Worm (Caenorhabditis elegans) whole organism, L1 larva: ENCODE measurements around the gene F47B8.3.

Source experiments
- C16A3.4 ChIP-seq: fragments of 150-350 bp; optimal IDR thresholded peaks from 2 replicates; lab custom pipeline; 2014; ENCODE audit warnings: missing biosample characterization, missing genetic modification characterization
- aha-1 ChIP-seq: fragments of 150-350 bp; optimal IDR thresholded peaks from 2 replicates; lab custom pipeline; 2014; ENCODE audit warnings: missing biosample characterization, missing genetic modification characterization
- aly-2 ChIP-seq: fragments of 150-350 bp; optimal IDR thresholded peaks from 2 replicates; lab custom pipeline; 2014; ENCODE audit warnings: missing biosample characterization, missing genetic modification characterization
- ama-1 ChIP-seq: fragments of 150-350 bp; optimal IDR thresholded peaks from 2 replicates; lab custom pipeline; 2014
- ceh-63 ChIP-seq: fragments of 200-800 bp; sonication (Bioruptor generic); optimal IDR thresholded peaks from 2 replicates; lab custom pipeline; 2018; ENCODE audit warnings: mild to moderate bottlenecking, missing genetic modification characterization, missing compliant biosample characterization
- ceh-8 ChIP-seq: fragments of 200-800 bp; sonication (Bioruptor generic); optimal IDR thresholded peaks from 2 replicates; lab custom pipeline; 2018; ENCODE audit warnings: mild to moderate bottlenecking, missing genetic modification characterization, moderate library complexity, missing compliant biosample characterization
- ceh-82 ChIP-seq, 3 experiments: fragments of 150-350 bp in 1 of 3; sonication (generic microtip) in 2 of 3; optimal IDR thresholded peaks; 2 replicates each; lab custom pipeline; 2014 to 2017; ENCODE audit warnings: missing biosample characterization in 3 of 3, missing genetic modification characterization in 3 of 3
- ceh-90 ChIP-seq: sonication (generic microtip); optimal IDR thresholded peaks from 2 replicates; lab custom pipeline; 2016; ENCODE audit warnings: missing genetic modification characterization, missing compliant biosample characterization
- dpl-1 ChIP-seq, 3 experiments: fragments of 150-350 bp in 2 of 3; sonication (generic microtip) in 1 of 3; optimal IDR thresholded peaks; 2 replicates each; lab custom pipeline; 2014 to 2017; ENCODE audit warnings: missing biosample characterization in 3 of 3, missing genetic modification characterization in 3 of 3, missing genetic modification reagents in 3 of 3
- dsc-1 ChIP-seq: sonication (generic microtip); optimal IDR thresholded peaks from 2 replicates; lab custom pipeline; 2016; ENCODE audit warnings: mild to moderate bottlenecking, missing genetic modification characterization, missing compliant biosample characterization
- efl-1 ChIP-seq, 4 experiments: fragments of 150-350 bp; optimal IDR thresholded peaks in 3 of 4; peaks in 1 of 4; 1 replicate in 1 of 4; 2 replicates in 3 of 4; lab custom pipeline; 2014; ENCODE audit warnings: missing biosample characterization in 2 of 4, missing genetic modification characterization in 2 of 4, missing genetic modification reagents in 2 of 4
- egl-27 ChIP-seq, 2 experiments: fragments of 150-350 bp in 1 of 2; sonication (generic microtip); optimal IDR thresholded peaks; 3 replicates each; lab custom pipeline; 2017 to 2018; ENCODE audit warnings: missing biosample characterization in 2 of 2, missing genetic modification characterization in 2 of 2, missing genetic modification reagents in 2 of 2
- elt-3 ChIP-seq, 6 experiments: fragments of 150-350 bp in 1 of 6; sonication (generic microtip); optimal IDR thresholded peaks; 2 replicates each; lab custom pipeline; 2017 to 2018; ENCODE audit warnings: missing biosample characterization in 6 of 6, missing genetic modification characterization in 6 of 6, inconsistent platforms in 1 of 6
- ets-5 ChIP-seq: fragments of 200-800 bp; sonication (Bioruptor generic); IDR thresholded peaks from 2 replicates; pipeline ENCODE4 v1.3.6; 2022; ENCODE audit warnings: missing genetic modification characterization, missing compliant biosample characterization
- fkh-10 ChIP-seq: sonication (generic microtip); optimal IDR thresholded peaks from 2 replicates; lab custom pipeline; 2017; ENCODE audit warnings: missing biosample characterization, missing genetic modification reagents, missing genetic modification characterization
- fkh-8 ChIP-seq: sonication (generic microtip); optimal IDR thresholded peaks from 2 replicates; lab custom pipeline; 2016; ENCODE audit warnings: mild to moderate bottlenecking, missing genetic modification characterization, missing compliant biosample characterization
- fos-1 ChIP-seq: fragments of 150-350 bp; optimal IDR thresholded peaks from 2 replicates; lab custom pipeline; 2014; ENCODE audit warnings: missing biosample characterization, missing genetic modification characterization
- hlh-17 ChIP-seq: fragments of 200-800 bp; sonication (Bioruptor generic); optimal IDR thresholded peaks from 2 replicates; lab custom pipeline; 2018; ENCODE audit warnings: missing genetic modification characterization, mild to moderate bottlenecking, missing compliant biosample characterization, moderate library complexity, borderline replicate concordance
- hpl-2 ChIP-seq: fragments of 150-350 bp; optimal IDR thresholded peaks from 2 replicates; lab custom pipeline; 2014; ENCODE audit warnings: missing biosample characterization, missing genetic modification reagents, missing genetic modification characterization
- irx-1 ChIP-seq: sonication (generic microtip); optimal IDR thresholded peaks from 2 replicates; lab custom pipeline; 2016; ENCODE audit warnings: missing genetic modification characterization, missing compliant biosample characterization
- isw-1 ChIP-seq: fragments of 200-800 bp; sonication (Bioruptor generic); IDR thresholded peaks from 2 replicates; pipeline ENCODE4 v1.3.6; 2022; ENCODE audit warnings: missing genetic modification characterization, missing compliant biosample characterization
- jun-1 ChIP-seq: fragments of 150-350 bp; optimal IDR thresholded peaks from 2 replicates; lab custom pipeline; 2014; ENCODE audit warnings: missing biosample characterization, missing genetic modification reagents, missing genetic modification characterization
- lin-15B ChIP-seq: fragments of 150-350 bp; sonication (generic microtip); optimal IDR thresholded peaks from 3 replicates; lab custom pipeline; 2014; ENCODE audit warnings: missing biosample characterization, missing genetic modification characterization
- lin-39 ChIP-seq: fragments of 150-350 bp; optimal IDR thresholded peaks from 2 replicates; lab custom pipeline; 2014; ENCODE audit warnings: missing biosample characterization, missing genetic modification reagents, missing genetic modification characterization
- lir-3 ChIP-seq: sonication (generic microtip); optimal IDR thresholded peaks from 2 replicates; lab custom pipeline; 2016; ENCODE audit warnings: mild to moderate bottlenecking, missing genetic modification characterization, moderate library complexity, missing compliant biosample characterization; ENCODE audit not compliant: poor library complexity
- mef-2 ChIP-seq: fragments of 150-350 bp; optimal IDR thresholded peaks from 2 replicates; lab custom pipeline; 2014; ENCODE audit warnings: missing biosample characterization, missing genetic modification characterization
- nhr-237 ChIP-seq: fragments of 150-350 bp; optimal IDR thresholded peaks from 2 replicates; lab custom pipeline; 2014; ENCODE audit warnings: missing biosample characterization, missing genetic modification characterization
- nhr-47 ChIP-seq: sonication (generic microtip); optimal IDR thresholded peaks from 2 replicates; lab custom pipeline; 2016; ENCODE audit warnings: mild to moderate bottlenecking, missing genetic modification characterization, moderate library complexity, missing compliant biosample characterization
- nhr-71 ChIP-seq: sonication (generic microtip); optimal IDR thresholded peaks from 2 replicates; lab custom pipeline; 2016; ENCODE audit warnings: mild to moderate bottlenecking, missing genetic modification characterization, moderate library complexity, missing compliant biosample characterization
- nhr-76 ChIP-seq: sonication (generic microtip); optimal IDR thresholded peaks from 2 replicates; lab custom pipeline; 2017; ENCODE audit warnings: missing biosample characterization, missing genetic modification characterization
- nhr-84 ChIP-seq: sonication (generic microtip); optimal IDR thresholded peaks from 2 replicates; lab custom pipeline; 2017; ENCODE audit warnings: missing biosample characterization, missing genetic modification characterization
- nhr-85 ChIP-seq: sonication (generic microtip); peaks from one replicate; lab custom pipeline; 2016; ENCODE audit warnings: missing genetic modification characterization, inconsistent platforms, missing compliant biosample characterization
- pag-3 ChIP-seq: sonication (generic microtip); optimal IDR thresholded peaks from 2 replicates; lab custom pipeline; 2017; ENCODE audit warnings: missing genetic modification characterization, mild to moderate bottlenecking, missing compliant biosample characterization, antibody characterized with exemption, borderline replicate concordance; ENCODE audit not compliant: insufficient read depth
- pax-3 ChIP-seq: fragments of 200-800 bp; sonication (Bioruptor generic); optimal IDR thresholded peaks from 2 replicates; lab custom pipeline; 2018; ENCODE audit warnings: mild to moderate bottlenecking, missing genetic modification characterization, moderate library complexity, missing compliant biosample characterization
- pqm-1 ChIP-seq: sonication (generic microtip); optimal IDR thresholded peaks from 3 replicates; lab custom pipeline; 2017; ENCODE audit warnings: missing biosample characterization, missing genetic modification characterization
- rnt-1 ChIP-seq: sonication (generic microtip); optimal IDR thresholded peaks from 2 replicates; lab custom pipeline; 2016; ENCODE audit warnings: mild to moderate bottlenecking, missing genetic modification characterization, moderate library complexity, missing compliant biosample characterization
- snpc-4 ChIP-seq: fragments of 150-350 bp; optimal IDR thresholded peaks from 2 replicates; lab custom pipeline; 2014; ENCODE audit warnings: missing biosample characterization, missing genetic modification characterization
- sox-4 ChIP-seq: sonication (generic microtip); optimal IDR thresholded peaks from 2 replicates; lab custom pipeline; 2016; ENCODE audit warnings: missing genetic modification characterization, missing compliant biosample characterization
- tlp-1 ChIP-seq: fragments of 150-350 bp; optimal IDR thresholded peaks from 2 replicates; lab custom pipeline; 2014; ENCODE audit warnings: missing biosample characterization, missing genetic modification characterization
- unc-62 ChIP-seq: fragments of 150-350 bp; optimal IDR thresholded peaks from 2 replicates; lab custom pipeline; 2014; ENCODE audit warnings: missing biosample characterization, missing genetic modification reagents, missing genetic modification characterization
- unc-86 ChIP-seq: sonication (generic microtip); optimal IDR thresholded peaks from 2 replicates; lab custom pipeline; 2016; ENCODE audit warnings: missing genetic modification characterization, missing compliant biosample characterization
- unc-98 ChIP-seq: fragments of 200-800 bp; sonication (Bioruptor generic); IDR thresholded peaks from 2 replicates; pipeline ENCODE4 v1.3.6; 2022; ENCODE audit warnings: missing genetic modification characterization, missing compliant biosample characterization
- ztf-4 ChIP-seq: fragments of 150-350 bp; optimal IDR thresholded peaks from 2 replicates; lab custom pipeline; 2014; ENCODE audit warnings: missing biosample characterization, missing genetic modification characterization

F47B8.3 gene

ce11 chrV:14354258-14354877, 31.6 kb upstream of the F47B8.3 start, which contains the start of gene Y49A3A.3 (continued):
- TF ChIP-seq nhr-47 (tag; lab: Kevin White, UChicago) (peak; percentile 20), nhr-71 (tag; lab: Kevin White, UChicago) (peak; percentile 60), hlh-17 (GFP tag; lab: Kevin White, UChicago) (no peak), mef-2 (no peak), fos-1 (tag; lab: Kevin White, UChicago) (no peak), ama-1 (lab: Kevin White, UChicago) (peak; percentile 7), egl-27 (tag; optimal IDR thresholded peaks at IDR 0.05; lab: Kevin White, UChicago) (no peak), sox-4 (tag; lab: Kevin White, UChicago) (no peak), rnt-1 (tag; lab: Kevin White, UChicago) (peak; percentile 11), pqm-1 (tag; lab: Kevin White, UChicago) (no peak), ceh-8 (GFP tag; lab: Kevin White, UChicago) (no peak), ztf-4 (tag; lab: Kevin White, UChicago) (peak; percentile 29), fkh-10 (GFP tag; lab: Kevin White, UChicago) (no peak), jun-1 (tag; lab: Kevin White, UChicago) (no peak), pax-3 (tag; lab: Kevin White, UChicago) (no peak), ceh-82 (tag; optimal IDR thresholded peaks at IDR 0.05; lab: Kevin White, UChicago) (no peak), ceh-63 (GFP tag; lab: Kevin White, UChicago) (no peak), ceh-90 (tag; lab: Kevin White, UChicago) (no peak), C16A3.4 (tag; lab: Kevin White, UChicago) (no peak)

ce11 chrV:14352032-14352431, 29.2 kb upstream of the F47B8.3 start:
- TF ChIP-seq nhr-47 (tag; lab: Kevin White, UChicago) (no peak), C16A3.4 (tag; lab: Kevin White, UChicago) (no peak)

ce11 chrV:14351629-14352028, 28.8 kb upstream of the F47B8.3 start, which contains the start of gene vha-13:
Gene vha-13 (plus strand): TSS chrV:14351709.
- TF ChIP-seq nhr-76 (no peak), ztf-4 (tag; lab: Kevin White, UChicago) (no peak), hpl-2 (no peak), efl-1 (optimal IDR thresholded peaks at IDR 0.05; lab: Kevin White, UChicago) (no peak), efl-1 (GFP tag; optimal IDR thresholded peaks at IDR 0.05 in 1 of 2; lab: Kevin White, UChicago) (peak in 1 of 2 experiments; percentile 65), lin-39 (tag; lab: Kevin White, UChicago) (no peak), nhr-85 (tag; lab: Kevin White, UChicago) (peak; percentile 42)

DNA sequence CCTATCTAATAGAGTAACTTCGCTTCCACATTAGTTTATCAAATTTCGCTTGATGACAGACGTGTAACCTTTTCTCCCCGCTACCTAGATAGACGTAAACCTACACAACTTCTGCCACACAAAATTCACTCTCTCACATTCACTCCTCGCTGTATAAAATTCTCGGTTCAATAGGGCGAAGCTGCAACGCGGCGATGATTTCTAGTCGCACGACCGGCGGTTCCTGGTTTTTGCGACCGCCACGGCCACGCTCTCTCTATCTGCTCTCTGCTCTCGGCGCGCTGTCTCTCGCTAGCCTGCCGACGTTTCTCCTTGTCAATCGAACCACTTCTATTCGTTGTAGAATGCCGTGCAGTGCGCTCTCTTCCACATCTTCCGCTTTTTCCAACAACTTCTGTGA, 28.1 kb upstream of the F47B8.3 start:
- TF ChIP-seq snpc-4 (peak; percentile 62), nhr-71 (tag; lab: Kevin White, UChicago) (peak; percentile 82), nhr-84 (tag; lab: Kevin White, UChicago) (no peak), isw-1 (GFP tag; lab: Robert Waterston, UW) (peak; percentile 60), irx-1 (tag; lab: Kevin White, UChicago) (peak; percentile 35), fos-1 (tag; lab: Kevin White, UChicago) (peak; percentile 25), dsc-1 (tag; lab: Kevin White, UChicago) (peak; percentile 35), fkh-10 (GFP tag; lab: Kevin White, UChicago) (peak; percentile 70), ceh-8 (GFP tag; lab: Kevin White, UChicago) (no peak), hpl-2 (peak; percentile 38), tlp-1 (tag; lab: Kevin White, UChicago) (no peak), unc-86 (peak; percentile 73), ets-5 (GFP tag; lab: Robert Waterston, UW) (no peak), unc-98 (no peak), pag-3 (tag; lab: Kevin White, UChicago) (no peak), ztf-4 (tag; lab: Kevin White, UChicago) (no peak), nhr-237 (tag; lab: Kevin White, UChicago) (peak; percentile 58), aly-2 (tag; lab: Kevin White, UChicago) (no peak), aha-1 (tag; lab: Kevin White, UChicago) (no peak), dpl-1 (GFP tag; optimal IDR thresholded peaks at IDR 0.05; lab: Kevin White, UChicago) (peak; percentile 65 to 75 (median 72)), fkh-8 (peak; percentile 89), rnt-1 (tag; lab: Kevin White, UChicago) (peak; percentile 73), unc-62 (no peak), elt-3 (tag; optimal IDR thresholded peaks at IDR 0.05; lab: Kevin White, UChicago) (peak in 4 of 6 experiments; percentile 15 to 82 (median 30)), nhr-47 (tag; lab: Kevin White, UChicago) (peak; percentile 77), lin-15B (peak; percentile 83), ceh-63 (GFP tag; lab: Kevin White, UChicago) (no peak), hlh-17 (GFP tag; lab: Kevin White, UChicago) (no peak), mef-2 (no peak), lir-3 (tag; lab: Kevin White, UChicago) (peak; percentile 39)
